Worm (Caenorhabditis elegans): ENCODE data around the gene dsh-2.
A peak's percentile ranks its signal among the peaks of the same experiment; 100 is the strongest.

Gene dsh-2

DNA sequence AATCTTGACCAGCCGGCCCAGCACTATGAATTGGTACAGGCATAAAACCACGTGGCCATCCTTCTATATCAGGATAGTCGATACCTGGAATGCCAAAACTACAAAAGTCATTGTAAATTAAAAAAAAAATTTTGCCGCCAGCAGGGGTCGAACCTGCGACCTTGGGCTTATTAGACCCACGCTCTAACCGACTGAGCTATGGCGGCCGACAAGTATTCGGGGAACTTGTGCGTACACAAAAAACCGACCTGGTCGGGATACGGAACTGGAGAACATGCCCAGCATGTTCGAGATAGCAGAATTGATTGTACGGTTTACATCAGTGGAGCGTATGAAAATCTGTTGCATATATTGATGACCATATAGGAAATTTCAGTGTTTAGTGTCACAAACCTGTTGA is 23.7 kb downstream of the dsh-2 start (continued):
- no peak for TF ChIP-seq F52B5.7 (tag; optimal IDR thresholded peaks at IDR 0.05)
- TF ChIP-seq ztf-6 (GFP tag; IDR thresholded peaks at IDR 0.05) = no peak
- TF ChIP-seq F23B12.7 (tag; optimal IDR thresholded peaks at IDR 0.05; ENCODE audit: insufficient read depth) = peak; percentile 35
- TF ChIP-seq B0261.1 (tag; optimal IDR thresholded peaks at IDR 0.05) = peak; percentile 92
- TF ChIP-seq madf-8 (GFP tag; conservative IDR thresholded peaks at IDR 0.05) = peak; percentile 41
- TF ChIP-seq sptf-2 (GFP tag; optimal IDR thresholded peaks at IDR 0.05) = no peak
- TF ChIP-seq ekl-4 (GFP tag; IDR thresholded peaks at IDR 0.05) = peak; percentile 88
- TF ChIP-seq lin-35 (GFP tag; optimal IDR thresholded peaks at IDR 0.05) = peak in 1 of 3 experiments; percentile 32
- peak; percentile 18 for TF ChIP-seq snpc-1.3 (tag; optimal IDR thresholded peaks at IDR 0.05; ENCODE audit: insufficient read depth)
- peak; percentile 31 for TF ChIP-seq K12H6.12 (tag; optimal IDR thresholded peaks at IDR 0.05)
- TF ChIP-seq F49E8.2 (tag; optimal IDR thresholded peaks at IDR 0.05; ENCODE audit: insufficient read depth) = peak; percentile 75
- peak; percentile 43 for TF ChIP-seq tlf-1 (GFP tag; optimal IDR thresholded peaks at IDR 0.05)
- peak; percentile 17 for TF ChIP-seq T07F8.4 (tag; optimal IDR thresholded peaks at IDR 0.05)
- TF ChIP-seq hlh-26 (GFP tag; conservative IDR thresholded peaks at IDR 0.05) = no peak
- no peak for TF ChIP-seq athp-1 (tag; optimal IDR thresholded peaks at IDR 0.05)
- peak; percentile 72 for TF ChIP-seq hsf-1 (GFP tag; IDR thresholded peaks at IDR 0.05)
- TF ChIP-seq lsl-1 (GFP tag; optimal IDR thresholded peaks at IDR 0.05) = peak; percentile 69
- TF ChIP-seq Y53F4B.3 (GFP tag; IDR thresholded peaks at IDR 0.05) = no peak
- TF ChIP-seq F39B2.1 (GFP tag; IDR thresholded peaks at IDR 0.05) = no peak
- TF ChIP-seq rec-8 (tag; optimal IDR thresholded peaks at IDR 0.05) = peak; percentile 34 to 66
- TF ChIP-seq lir-1 (GFP tag; conservative IDR thresholded peaks at IDR 0.05) = no peak
- peak; percentile 72 for TF ChIP-seq F33H1.4 (GFP tag; IDR thresholded peaks at IDR 0.05)
- TF ChIP-seq mcd-1 (GFP tag; IDR thresholded peaks at IDR 0.05) = peak; percentile 89
- TF ChIP-seq ceh-79 (tag; optimal IDR thresholded peaks at IDR 0.05) = peak; percentile 19
- TF ChIP-seq aptf-3 (GFP tag; IDR thresholded peaks at IDR 0.05) = peak; percentile 86; the same call in 1 of the 2 replicates
- TF ChIP-seq K11D2.4 (GFP tag; IDR thresholded peaks at IDR 0.05) = peak; percentile 67
- TF ChIP-seq nfyb-1 (GFP tag; IDR thresholded peaks at IDR 0.05) = peak; percentile 88
- no peak for TF ChIP-seq akir-1 (GFP tag; optimal IDR thresholded peaks at IDR 0.05)
- TF ChIP-seq lin-54 (GFP tag; optimal IDR thresholded peaks at IDR 0.05) = peak; percentile 64
- TF ChIP-seq fkh-3 (tag; optimal IDR thresholded peaks at IDR 0.05) = no peak
- TF ChIP-seq F37B4.10 (GFP tag; IDR thresholded peaks at IDR 0.05) = 0 out of 2 replicates have a peak, but pooled peaks have one; percentile 72
- TF ChIP-seq unc-130 (GFP tag; optimal IDR thresholded peaks at IDR 0.05) = no peak
- peak; percentile 73 for TF ChIP-seq madf-3 (GFP tag; IDR thresholded peaks at IDR 0.05)
- TF ChIP-seq gei-17 (GFP tag; optimal IDR thresholded peaks at IDR 0.05) = no peak
- no peak for TF ChIP-seq ztf-22 (GFP tag; optimal IDR thresholded peaks at IDR 0.05)
- TF ChIP-seq sdz-38 (tag; optimal IDR thresholded peaks at IDR 0.05) = no peak
- peak; percentile 97 for TF ChIP-seq snpc-1.1 (tag; optimal IDR thresholded peaks at IDR 0.05; ENCODE audit: insufficient read depth)
- no peak for TF ChIP-seq ceh-58 (GFP tag; IDR thresholded peaks at IDR 0.05)
- no peak for TF ChIP-seq F10E7.11 (tag; optimal IDR thresholded peaks at IDR 0.05)
- TF ChIP-seq ceh-40 (GFP tag; IDR thresholded peaks at IDR 0.05) = 0 out of 2 replicates have a peak, but pooled peaks have one; percentile 42
- TF ChIP-seq attf-6 (GFP tag; IDR thresholded peaks at IDR 0.05) = peak; percentile 62; the same call in 1 of the 2 replicates
- TF ChIP-seq ztf-25 (GFP tag; IDR thresholded peaks at IDR 0.05) = no peak
- peak; percentile 88 for TF ChIP-seq Y53G8AR.9 (GFP tag; conservative IDR thresholded peaks at IDR 0.05)
- TF ChIP-seq attf-5 (GFP tag; optimal IDR thresholded peaks at IDR 0.05) = no peak
- no peak for TF ChIP-seq Y79H2A.3 (GFP tag; conservative IDR thresholded peaks at IDR 0.05)
- peak; percentile 31 for TF ChIP-seq chd-7 (tag; optimal IDR thresholded peaks at IDR 0.05)
- peak; percentile 86 for TF ChIP-seq ceh-100 (GFP tag; IDR thresholded peaks at IDR 0.05)
- peak; percentile 67 for TF ChIP-seq B0336.3 (GFP tag; IDR thresholded peaks at IDR 0.05)
